Worm (Caenorhabditis elegans) whole organism, L1 larva: ENCODE results near the gene xpo-1.

Experiments
- blmp-1 ChIP-seq: fragments of 150-350 bp; optimal IDR thresholded peaks from 2 replicates; lab custom pipeline; 2014; ENCODE audit warnings: missing biosample characterization, missing genetic modification characterization
- elt-3 ChIP-seq, 6 experiments: fragments of 150-350 bp in 1 of 6; sonication (generic microtip); optimal IDR thresholded peaks; 2 replicates each; lab custom pipeline; 2017 to 2018; ENCODE audit warnings: missing biosample characterization in 6 of 6, missing genetic modification characterization in 6 of 6, inconsistent platforms in 1 of 6
- fkh-10 ChIP-seq: sonication (generic microtip); optimal IDR thresholded peaks from 2 replicates; lab custom pipeline; 2017; ENCODE audit warnings: missing biosample characterization, missing genetic modification reagents, missing genetic modification characterization
- hlh-17 ChIP-seq: fragments of 200-800 bp; sonication (Bioruptor generic); optimal IDR thresholded peaks from 2 replicates; lab custom pipeline; 2018; ENCODE audit warnings: missing genetic modification characterization, mild to moderate bottlenecking, missing compliant biosample characterization, moderate library complexity, borderline replicate concordance
- mdl-1 ChIP-seq, 2 experiments: fragments of 150-350 bp; optimal IDR thresholded peaks; 2 replicates each; lab custom pipeline; 2014 to 2017; ENCODE audit warnings: missing biosample characterization in 2 of 2, missing genetic modification characterization in 2 of 2, inconsistent platforms in 1 of 2
- nhr-19 ChIP-seq: fragments of 200-800 bp; sonication (Bioruptor generic); conservative IDR thresholded peaks from 2 replicates; pipeline ENCODE4 v1.3.6; 2022; ENCODE audit warnings: missing genetic modification characterization, missing compliant biosample characterization
- nhr-237 ChIP-seq: fragments of 150-350 bp; optimal IDR thresholded peaks from 2 replicates; lab custom pipeline; 2014; ENCODE audit warnings: missing biosample characterization, missing genetic modification characterization
- nhr-47 ChIP-seq: sonication (generic microtip); optimal IDR thresholded peaks from 2 replicates; lab custom pipeline; 2016; ENCODE audit warnings: mild to moderate bottlenecking, missing genetic modification characterization, moderate library complexity, missing compliant biosample characterization
- pqm-1 ChIP-seq: sonication (generic microtip); optimal IDR thresholded peaks from 3 replicates; lab custom pipeline; 2017; ENCODE audit warnings: missing biosample characterization, missing genetic modification characterization

ce11 chrV:7808444-7808843, 3.6 kb downstream of the xpo-1 start:
- TF ChIP-seq fkh-10 (GFP tag; lab: Kevin White, UChicago) (no peak), elt-3 (tag; optimal IDR thresholded peaks at IDR 0.05; lab: Kevin White, UChicago) (no peak), pqm-1 (tag; lab: Kevin White, UChicago) (no peak), hlh-17 (GFP tag; lab: Kevin White, UChicago) (no peak), nhr-237 (tag; lab: Kevin White, UChicago) (no peak), nhr-47 (tag; lab: Kevin White, UChicago) (no peak), mdl-1 (tag; optimal IDR thresholded peaks at IDR 0.05; lab: Kevin White, UChicago) (no peak), nhr-19 (GFP tag; lab: Robert Waterston, UW) (no peak), blmp-1 (tag; lab: Kevin White, UChicago) (no peak)
